Comparison of ENCODE assay signal across 7 worm cellular contexts in the genomic region with DNA sequence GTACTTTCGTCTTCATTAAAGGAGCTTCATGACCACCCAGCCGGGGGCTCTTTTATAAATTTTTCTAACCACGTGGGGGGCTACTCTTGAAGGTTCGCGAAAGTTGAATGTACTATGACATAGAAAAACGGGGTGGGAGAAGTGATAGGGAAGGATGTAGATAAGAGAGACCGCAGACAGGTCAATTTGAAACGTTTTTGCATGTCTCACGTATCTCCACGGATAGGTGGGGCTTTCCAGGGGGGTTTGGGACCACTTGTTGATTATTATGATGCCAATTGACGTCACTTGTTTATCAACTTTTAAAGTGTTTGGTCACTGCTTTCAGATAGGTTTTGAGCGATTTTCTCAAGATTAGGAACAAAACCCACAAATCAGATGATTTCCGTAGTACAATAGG.
TF ChIP-seq lines count a peak whose summit lies in the region.

No protein-coding gene starts in this region.

TF ChIP-seq in whole organism, L1 larva, 84 proteins besides CTCF, POLR2A, EP300 and RAD21 (continues in another document):
- no peak for TF ChIP-seq zip-4 (GFP tag; optimal IDR thresholded peaks at IDR 0.05; lab: Kevin White, UChicago)
- peak; percentile 12 for TF ChIP-seq mep-1 (tag; optimal IDR thresholded peaks at IDR 0.05; lab: Kevin White, UChicago)
- no peak for TF ChIP-seq ceh-8 (GFP tag; optimal IDR thresholded peaks at IDR 0.05; lab: Kevin White, UChicago)
- peak; percentile 55 for TF ChIP-seq mef-2 (tag; optimal IDR thresholded peaks at IDR 0.05; lab: Kevin White, UChicago)
- no peak for TF ChIP-seq zag-1 (tag; optimal IDR thresholded peaks at IDR 0.05; lab: Kevin White, UChicago)
- peak; percentile 61 for TF ChIP-seq ztf-4 (tag; optimal IDR thresholded peaks at IDR 0.05; lab: Kevin White, UChicago)
- peak; percentile 61 for TF ChIP-seq snu-23 (GFP tag; optimal IDR thresholded peaks at IDR 0.05; lab: Kevin White, UChicago)
- no peak for TF ChIP-seq ceh-63 (GFP tag; optimal IDR thresholded peaks at IDR 0.05; lab: Kevin White, UChicago)
- 0 out of 2 replicates have a peak, but pooled peaks have one; percentile 27 for TF ChIP-seq unc-98 (GFP tag; IDR thresholded peaks at IDR 0.05; lab: Robert Waterston, UW)
- TF ChIP-seq egl-13 (tag; optimal IDR thresholded peaks at IDR 0.05; lab: Kevin White, UChicago) = no peak
- peak; percentile 81 for TF ChIP-seq nhr-19 (GFP tag; conservative IDR thresholded peaks at IDR 0.05; lab: Robert Waterston, UW)
- peak; percentile 30 for TF ChIP-seq lir-3 (tag; optimal IDR thresholded peaks at IDR 0.05; lab: Kevin White, UChicago; ENCODE audit: poor library complexity)

TF ChIP-seq in whole organism, L2 larva, 48 proteins besides CTCF, POLR2A, EP300 and RAD21 (continues in another document):
- TF ChIP-seq nhr-129 (tag; optimal IDR thresholded peaks at IDR 0.05; lab: Kevin White, UChicago) (peak; percentile 59), Y55F3AM.14 (GFP tag; optimal IDR thresholded peaks at IDR 0.05; lab: Kevin White, UChicago) (no peak), ztf-1 (GFP tag; conservative IDR thresholded peaks at IDR 0.05; lab: Robert Waterston, UW) (no peak), nhr-25 (tag; optimal IDR thresholded peaks at IDR 0.05; lab: Kevin White, UChicago) (peak; percentile 43), ztf-11 (tag; optimal IDR thresholded peaks at IDR 0.05; lab: Kevin White, UChicago) (no peak), nhr-10 (tag; optimal IDR thresholded peaks at IDR 0.05; lab: Kevin White, UChicago) (no peak), sma-9 (GFP tag; optimal IDR thresholded peaks at IDR 0.05; lab: Kevin White, UChicago) (peak; percentile 77), sma-9 (tag; optimal IDR thresholded peaks at IDR 0.05; lab: Kevin White, UChicago) (no peak), nhr-77 (tag; optimal IDR thresholded peaks at IDR 0.05; lab: Kevin White, UChicago) (no peak), crh-2 (tag; optimal IDR thresholded peaks at IDR 0.05; lab: Kevin White, UChicago) (peak; percentile 13), elt-1 (tag; optimal IDR thresholded peaks at IDR 0.05; lab: Kevin White, UChicago) (no peak), unc-39 (tag; optimal IDR thresholded peaks at IDR 0.05; lab: Kevin White, UChicago) (no peak), gmeb-1 (tag; optimal IDR thresholded peaks at IDR 0.05; lab: Kevin White, UChicago) (peak; percentile 9)

TF ChIP-seq in whole organism, L3 larva, 47 proteins besides CTCF, POLR2A, EP300 and RAD21 (continues in another document):
- TF ChIP-seq eor-1 (tag; optimal IDR thresholded peaks at IDR 0.05; lab: Kevin White, UChicago) = no peak
- no peak for TF ChIP-seq ceh-16 (tag; optimal IDR thresholded peaks at IDR 0.05; lab: Kevin White, UChicago)
- TF ChIP-seq nhr-237 (tag; optimal IDR thresholded peaks at IDR 0.05; lab: Kevin White, UChicago) = no peak
- no peak for TF ChIP-seq unc-39 (tag; optimal IDR thresholded peaks at IDR 0.05; lab: Kevin White, UChicago)
- peak; percentile 45 for TF ChIP-seq lin-39 (tag; optimal IDR thresholded peaks at IDR 0.05; lab: Kevin White, UChicago)
- no peak for TF ChIP-seq fos-1 (tag; optimal IDR thresholded peaks at IDR 0.05; lab: Kevin White, UChicago)
- TF ChIP-seq pqm-1 (tag; optimal IDR thresholded peaks at IDR 0.05; lab: Kevin White, UChicago) = no peak
- peak; percentile 33 for TF ChIP-seq nhr-25 (tag; optimal IDR thresholded peaks at IDR 0.05; lab: Kevin White, UChicago)
- peak; percentile 54 for TF ChIP-seq nfya-1 (tag; optimal IDR thresholded peaks at IDR 0.05; lab: Kevin White, UChicago; ENCODE audit: insufficient read depth)
- TF ChIP-seq unc-62 (GFP tag; optimal IDR thresholded peaks at IDR 0.05; lab: Kevin White, UChicago) = no peak
- TF ChIP-seq nhr-23 (tag; optimal IDR thresholded peaks at IDR 0.05; lab: Kevin White, UChicago) = no peak
- no peak for TF ChIP-seq lin-15B (tag; optimal IDR thresholded peaks at IDR 0.05; lab: Kevin White, UChicago)
- TF ChIP-seq zag-1 (tag; optimal IDR thresholded peaks at IDR 0.05; lab: Kevin White, UChicago) = no peak

TF ChIP-seq in whole organism, L4 larva, 104 proteins besides CTCF, POLR2A, EP300 and RAD21 (continues in another document):
- TF ChIP-seq nhr-11 (tag; optimal IDR thresholded peaks at IDR 0.05; lab: Kevin White, UChicago) (peak; percentile 46), T20F7.1 (GFP tag; optimal IDR thresholded peaks at IDR 0.05; lab: Kevin White, UChicago) (no peak), vab-7 (GFP tag; IDR thresholded peaks at IDR 0.05; lab: Robert Waterston, UW) (no peak), mes-2 (tag; optimal IDR thresholded peaks at IDR 0.05; lab: Kevin White, UChicago; ENCODE audit: poor library complexity, severe bottlenecking) (no peak), lin-29 (GFP tag; IDR thresholded peaks at IDR 0.05; lab: Robert Waterston, UW) (no peak), lin-1 (GFP tag; IDR thresholded peaks at IDR 0.05; lab: Robert Waterston, UW) (no peak), dve-1 (tag; optimal IDR thresholded peaks at IDR 0.05; lab: Kevin White, UChicago; ENCODE audit: insufficient read depth) (no peak), F37D6.2 (tag; optimal IDR thresholded peaks at IDR 0.05; lab: Kevin White, UChicago) (no peak), zag-1 (tag; optimal IDR thresholded peaks at IDR 0.05; lab: Kevin White, UChicago) (no peak), ama-1 (optimal IDR thresholded peaks at IDR 0.05; lab: Kevin White, UChicago) (no peak), dmd-6 (GFP tag; IDR thresholded peaks at IDR 0.05; lab: Robert Waterston, UW) (peak; percentile 36; the same call in 1 of the 2 replicates), nhr-28 (tag; optimal IDR thresholded peaks at IDR 0.05; lab: Kevin White, UChicago) (no peak), nhr-41 (GFP tag; IDR thresholded peaks at IDR 0.05; lab: Robert Waterston, UW) (no peak)

TF ChIP-seq in whole organism, late embryonic, 69 proteins besides CTCF, POLR2A, EP300 and RAD21:
- peak; percentile 3 for TF ChIP-seq ceh-18 (tag; optimal IDR thresholded peaks at IDR 0.05; lab: Kevin White, UChicago)
- peak; percentile 10 for TF ChIP-seq unc-55 (GFP tag; optimal IDR thresholded peaks at IDR 0.05; lab: Kevin White, UChicago)
- TF ChIP-seq ceh-14 (tag; optimal IDR thresholded peaks at IDR 0.05; lab: Kevin White, UChicago) = no peak

TF ChIP-seq in whole organism, mixed stage, embryonic, 35 proteins besides CTCF, POLR2A, EP300 and RAD21:
- peak; percentile 52 for TF ChIP-seq hlh-1 (tag; optimal IDR thresholded peaks at IDR 0.05; lab: Kevin White, UChicago)
- no peak for TF ChIP-seq mls-2 (tag; optimal IDR thresholded peaks at IDR 0.05; lab: Kevin White, UChicago)
- TF ChIP-seq unc-120 (tag; optimal IDR thresholded peaks at IDR 0.05; lab: Kevin White, UChicago; ENCODE audit: poor library complexity, severe bottlenecking) = peak; percentile 59
- no peak for TF ChIP-seq nhr-76 (tag; optimal IDR thresholded peaks at IDR 0.05; lab: Kevin White, UChicago)

TF ChIP-seq in whole organism, young adult, 124 proteins besides CTCF, POLR2A, EP300 and RAD21:
- TF ChIP-seq attf-3 (GFP tag; conservative IDR thresholded peaks at IDR 0.05; lab: Robert Waterston, UW) = no peak
- TF ChIP-seq F57C9.4 (tag; optimal IDR thresholded peaks at IDR 0.05; lab: Kevin White, UChicago) = no peak
- no peak for TF ChIP-seq mel-28 (tag; optimal IDR thresholded peaks at IDR 0.05; lab: Kevin White, UChicago; ENCODE audit: borderline replicate concordance)
- TF ChIP-seq K11D2.4 (GFP tag; IDR thresholded peaks at IDR 0.05; lab: Robert Waterston, UW) = peak; percentile 44; the same call in 1 of the 2 replicates
- TF ChIP-seq madf-10 (tag; optimal IDR thresholded peaks at IDR 0.05; lab: Kevin White, UChicago) = no peak
- TF ChIP-seq D2030.7 (GFP tag; IDR thresholded peaks at IDR 0.05; lab: Robert Waterston, UW) = no peak
- TF ChIP-seq ztf-26 (tag; optimal IDR thresholded peaks at IDR 0.05; lab: Kevin White, UChicago) = peak; percentile 50
- no peak for TF ChIP-seq cebp-1 (GFP tag; IDR thresholded peaks at IDR 0.05; lab: Robert Waterston, UW)
- TF ChIP-seq cebp-1 (tag; optimal IDR thresholded peaks at IDR 0.05; lab: Kevin White, UChicago) = peak; percentile 20
- no peak for TF ChIP-seq ets-4 (GFP tag; optimal IDR thresholded peaks at IDR 0.05; lab: Kevin White, UChicago)
- TF ChIP-seq hsf-1 (GFP tag; IDR thresholded peaks at IDR 0.05; lab: Robert Waterston, UW) = peak; percentile 31; the same call in 1 of the 2 replicates
- no peak for TF ChIP-seq attf-5 (GFP tag; optimal IDR thresholded peaks at IDR 0.05; lab: Kevin White, UChicago)
- TF ChIP-seq F10E7.11 (tag; optimal IDR thresholded peaks at IDR 0.05; lab: Kevin White, UChicago) = no peak
